Fruit fly (Drosophila melanogaster) whole organism, pupa: ENCODE results near the gene CG33061.

Experiments used
- CG8159 ChIP-seq: fragments of 200-800 bp; sonication (Bioruptor generic); optimal IDR thresholded peaks from 3 replicates; lab custom pipeline; 2018; ENCODE audit warnings: missing biosample characterization, mild to moderate bottlenecking, missing genetic modification characterization, moderate library complexity
- CG8301 ChIP-seq: fragments of 200-800 bp; sonication (Bioruptor generic); optimal IDR thresholded peaks from 2 replicates; lab custom pipeline; 2018; ENCODE audit warnings: missing biosample characterization, mild to moderate bottlenecking, missing genetic modification characterization
- Ets98B ChIP-seq: fragments of 200-800 bp; sonication (Bioruptor generic); IDR thresholded peaks from 2 replicates; pipeline ENCODE4 v1.3.6; 2022; ENCODE audit warnings: missing biosample characterization, missing genetic modification characterization
- Pif1A ChIP-seq: fragments of 200-800 bp; sonication (Bioruptor generic); optimal IDR thresholded peaks from 3 replicates; lab custom pipeline; 2016; ENCODE audit warnings: missing biosample characterization, missing genetic modification characterization

DNA sequence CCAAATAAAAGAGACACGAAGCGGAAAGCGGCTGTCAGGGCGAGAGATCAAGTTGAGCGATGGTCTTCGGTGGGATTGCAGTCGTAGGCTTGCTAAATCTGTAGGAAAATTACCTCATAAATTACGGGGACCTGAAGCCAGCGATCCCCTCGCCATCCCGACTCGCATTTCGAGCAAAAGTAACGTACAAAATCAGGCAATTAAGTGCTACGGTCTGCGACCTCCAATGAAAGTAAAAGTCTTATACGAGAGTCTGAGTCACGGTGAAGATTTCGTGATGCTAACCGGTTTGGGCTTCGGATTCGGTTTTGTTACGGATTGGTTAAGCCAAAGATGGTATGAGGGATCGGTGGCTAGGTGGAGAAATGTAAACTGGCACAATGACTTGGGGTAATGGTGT, 10.3 kb downstream of the CG33061 start:
- TF ChIP-seq CG8301 (no peak), Pif1A (GFP tag; lab: Kevin White, UChicago) (no peak), CG8159 (tag; lab: Kevin White, UChicago) (no peak), Ets98B (no peak)
